Worm (Caenorhabditis elegans) whole organism, L3 larva: Measurements from ENCODE around the gene mog-5.

Experiments used
- R02D3.7 ChIP-seq: fragments of 150-350 bp; optimal IDR thresholded peaks from 2 replicates; lab custom pipeline; 2014; ENCODE audit warnings: missing biosample characterization, missing genetic modification characterization
- ZK546.5 ChIP-seq: sonication (generic microtip); optimal IDR thresholded peaks from 2 replicates; lab custom pipeline; 2017; ENCODE audit warnings: missing biosample characterization, missing genetic modification characterization
- aly-2 ChIP-seq: fragments of 150-350 bp; optimal IDR thresholded peaks from 2 replicates; lab custom pipeline; 2014; ENCODE audit warnings: missing biosample characterization, missing genetic modification characterization
- ama-1 ChIP-seq: fragments of 150-350 bp; optimal IDR thresholded peaks from 2 replicates; lab custom pipeline; 2018
- ceh-16 ChIP-seq: sonication (generic microtip); optimal IDR thresholded peaks from 2 replicates; lab custom pipeline; 2017; ENCODE audit warnings: missing biosample characterization, missing genetic modification characterization
- ceh-28 ChIP-seq: fragments of 150-350 bp; optimal IDR thresholded peaks from 2 replicates; lab custom pipeline; 2014; ENCODE audit warnings: missing biosample characterization, missing genetic modification reagents, missing genetic modification characterization
- ceh-82 ChIP-seq: fragments of 150-350 bp; optimal IDR thresholded peaks from 2 replicates; lab custom pipeline; 2014; ENCODE audit warnings: missing biosample characterization, missing genetic modification characterization
- ceh-9 ChIP-seq: sonication (generic microtip); optimal IDR thresholded peaks from 2 replicates; lab custom pipeline; 2018; ENCODE audit warnings: missing biosample characterization, missing genetic modification characterization
- daf-12 ChIP-seq: fragments of 150-350 bp; optimal IDR thresholded peaks from 2 replicates; lab custom pipeline; 2014; ENCODE audit warnings: missing biosample characterization, missing genetic modification reagents, missing genetic modification characterization
- egl-27 ChIP-seq: sonication (generic microtip); optimal IDR thresholded peaks from 4 replicates; lab custom pipeline; 2017; ENCODE audit warnings: missing biosample characterization, missing genetic modification reagents, missing genetic modification characterization
- egl-5 ChIP-seq: fragments of 150-350 bp; optimal IDR thresholded peaks from 2 replicates; lab custom pipeline; 2017; ENCODE audit warnings: missing biosample characterization, missing genetic modification reagents, missing genetic modification characterization, inconsistent platforms
- elt-1 ChIP-seq: fragments of 150-350 bp; optimal IDR thresholded peaks from 2 replicates; lab custom pipeline; 2014; ENCODE audit warnings: missing biosample characterization, missing genetic modification characterization
- elt-2 ChIP-seq: sonication (generic microtip); optimal IDR thresholded peaks from 2 replicates; lab custom pipeline; 2016; ENCODE audit warnings: missing genetic modification reagents, mild to moderate bottlenecking, missing genetic modification characterization, missing compliant biosample characterization
- elt-3 ChIP-seq, 3 experiments: fragments of 150-350 bp in 1 of 3; sonication (generic microtip) in 2 of 3; optimal IDR thresholded peaks; 2 replicates in 2 of 3; 4 replicates in 1 of 3; lab custom pipeline; 2014 to 2017; ENCODE audit warnings: missing biosample characterization in 3 of 3, missing genetic modification characterization in 3 of 3
- fkh-10 ChIP-seq: sonication (generic microtip); optimal IDR thresholded peaks from 2 replicates; lab custom pipeline; 2017; ENCODE audit warnings: missing biosample characterization, missing genetic modification reagents, missing genetic modification characterization
- fkh-2 ChIP-seq: fragments of 150-350 bp; optimal IDR thresholded peaks from 2 replicates; lab custom pipeline; 2014; ENCODE audit warnings: missing biosample characterization, missing genetic modification reagents, missing genetic modification characterization
- hmg-11 ChIP-seq: sonication (generic microtip); optimal IDR thresholded peaks from 2 replicates; lab custom pipeline; 2016; ENCODE audit warnings: missing genetic modification characterization, missing compliant biosample characterization
- jun-1 ChIP-seq: fragments of 150-350 bp; optimal IDR thresholded peaks from 2 replicates; lab custom pipeline; 2014; ENCODE audit warnings: missing biosample characterization, missing genetic modification reagents, missing genetic modification characterization
- lin-15B ChIP-seq: fragments of 150-350 bp; optimal IDR thresholded peaks from 2 replicates; lab custom pipeline; 2014; ENCODE audit warnings: missing biosample characterization, missing genetic modification characterization
- lin-39 ChIP-seq: fragments of 150-350 bp; optimal IDR thresholded peaks from 2 replicates; lab custom pipeline; 2018; ENCODE audit warnings: missing biosample characterization, missing genetic modification reagents, missing genetic modification characterization
- lsy-12 ChIP-seq: sonication (generic microtip); optimal IDR thresholded peaks from 2 replicates; lab custom pipeline; 2016; ENCODE audit warnings: mild to moderate bottlenecking, missing genetic modification characterization, missing compliant biosample characterization
- mml-1 ChIP-seq: fragments of 150-350 bp; sonication (generic microtip); optimal IDR thresholded peaks from 3 replicates; lab custom pipeline; 2014; ENCODE audit warnings: missing biosample characterization, missing genetic modification characterization
- nfya-1 ChIP-seq: sonication (generic microtip); optimal IDR thresholded peaks from 2 replicates; lab custom pipeline; 2017; ENCODE audit warnings: missing genetic modification characterization, mild to moderate bottlenecking, missing compliant biosample characterization, antibody characterized with exemption, moderate library complexity; ENCODE audit not compliant: insufficient read depth
- nhr-11 ChIP-seq: fragments of 150-350 bp; optimal IDR thresholded peaks from 2 replicates; lab custom pipeline; 2014; ENCODE audit warnings: missing biosample characterization, missing genetic modification characterization
- nhr-23 ChIP-seq: fragments of 150-350 bp; optimal IDR thresholded peaks from 2 replicates; lab custom pipeline; 2014; ENCODE audit warnings: missing biosample characterization, missing genetic modification reagents, missing genetic modification characterization
- nhr-237 ChIP-seq: fragments of 150-350 bp; optimal IDR thresholded peaks from 2 replicates; lab custom pipeline; 2014; ENCODE audit warnings: missing biosample characterization, missing genetic modification characterization
- nhr-25 ChIP-seq: sonication (generic microtip); optimal IDR thresholded peaks from 2 replicates; lab custom pipeline; 2017; ENCODE audit warnings: missing biosample characterization, missing genetic modification characterization
- nhr-28 ChIP-seq: fragments of 150-350 bp; optimal IDR thresholded peaks from 2 replicates; lab custom pipeline; 2014; ENCODE audit warnings: missing biosample characterization, missing genetic modification characterization
- nhr-43 ChIP-seq: sonication (generic microtip); optimal IDR thresholded peaks from 2 replicates; lab custom pipeline; 2016; ENCODE audit warnings: mild to moderate bottlenecking, missing genetic modification characterization, missing compliant biosample characterization; ENCODE audit not compliant: poor library complexity, severe bottlenecking
- nhr-67 ChIP-seq: fragments of 150-350 bp; optimal IDR thresholded peaks from 2 replicates; lab custom pipeline; 2014; ENCODE audit warnings: missing biosample characterization, missing genetic modification characterization
- nhr-77 ChIP-seq: fragments of 150-350 bp; optimal IDR thresholded peaks from 2 replicates; lab custom pipeline; 2014; ENCODE audit warnings: missing biosample characterization, missing genetic modification characterization
- pha-4 ChIP-seq: fragments of 150-350 bp; optimal IDR thresholded peaks from 2 replicates; lab custom pipeline; 2014; ENCODE audit warnings: missing biosample characterization, missing genetic modification reagents, missing genetic modification characterization
- pqm-1 ChIP-seq: fragments of 150-350 bp; optimal IDR thresholded peaks from 2 replicates; lab custom pipeline; 2017; ENCODE audit warnings: missing biosample characterization, missing genetic modification characterization, inconsistent platforms
- sea-2 ChIP-seq: fragments of 150-350 bp; sonication (generic microtip); optimal IDR thresholded peaks from 4 replicates; lab custom pipeline; 2014; ENCODE audit warnings: missing biosample characterization, missing genetic modification reagents, missing genetic modification characterization
- skn-1 ChIP-seq: fragments of 150-350 bp; optimal IDR thresholded peaks from 2 replicates; lab custom pipeline; 2014; ENCODE audit warnings: missing biosample characterization, missing genetic modification characterization
- snpc-4 ChIP-seq: fragments of 150-350 bp; optimal IDR thresholded peaks from 2 replicates; lab custom pipeline; 2014; ENCODE audit warnings: missing biosample characterization, missing genetic modification characterization
- tbx-2 ChIP-seq: sonication (generic microtip); optimal IDR thresholded peaks from 2 replicates; lab custom pipeline; 2016; ENCODE audit warnings: mild to moderate bottlenecking, missing genetic modification characterization, missing compliant biosample characterization
- zag-1 ChIP-seq: fragments of 150-350 bp; optimal IDR thresholded peaks from 2 replicates; lab custom pipeline; 2014; ENCODE audit warnings: missing biosample characterization, missing genetic modification characterization

Gene mog-5

ce11 chrII:5359252-5359651 lies 40.1 kb upstream of the mog-5 start, which contains the start of gene sec-6:
sec-6 (plus strand) TSS chrII:5359552.
- TF ChIP-seq ZK546.5 (no peak), tbx-2 (no peak), nhr-23 (tag; lab: Kevin White, UChicago) (no peak), ceh-82 (tag; lab: Kevin White, UChicago) (no peak), nhr-28 (tag; lab: Kevin White, UChicago) (no peak), lin-15B (tag; lab: Kevin White, UChicago) (no peak), egl-5 (no peak), lin-39 (no peak), fkh-10 (GFP tag; lab: Kevin White, UChicago) (no peak), nhr-77 (tag; lab: Kevin White, UChicago) (no peak), hmg-11 (tag; lab: Kevin White, UChicago) (no peak), nhr-67 (no peak), elt-3 (tag; optimal IDR thresholded peaks at IDR 0.05; lab: Kevin White, UChicago) (no peak), egl-27 (tag; lab: Kevin White, UChicago) (no peak), daf-12 (tag; lab: Kevin White, UChicago) (no peak)

DNA sequence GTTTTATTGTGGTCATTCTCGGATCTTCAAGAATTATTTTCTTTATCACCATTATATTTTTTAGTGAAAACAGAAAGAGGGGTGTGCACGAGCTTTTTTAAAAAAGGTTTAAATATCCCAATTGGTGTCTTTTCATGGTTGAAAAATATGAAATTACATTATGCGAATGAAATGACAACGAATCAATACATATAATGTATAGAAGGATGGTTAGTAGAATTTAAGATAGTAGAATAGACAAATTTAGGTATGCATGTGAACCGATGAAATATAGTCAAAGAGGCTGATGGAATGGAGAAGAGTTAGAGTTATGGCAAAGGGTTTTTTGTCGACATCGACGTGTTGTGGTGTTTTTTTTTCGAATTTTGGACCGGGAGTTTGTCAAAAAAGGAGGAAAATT lies 34.8 kb upstream of the mog-5 start:
- no peak for TF ChIP-seq elt-1
- TF ChIP-seq nhr-237 (tag; lab: Kevin White, UChicago), result no peak
- TF ChIP-seq R02D3.7 (tag; lab: Kevin White, UChicago), result no peak
- no peak for TF ChIP-seq nhr-25
- no peak for TF ChIP-seq nfya-1
- no peak for TF ChIP-seq nhr-43 (tag; lab: Kevin White, UChicago)
- no peak for TF ChIP-seq pqm-1 (tag; lab: Kevin White, UChicago)

DNA sequence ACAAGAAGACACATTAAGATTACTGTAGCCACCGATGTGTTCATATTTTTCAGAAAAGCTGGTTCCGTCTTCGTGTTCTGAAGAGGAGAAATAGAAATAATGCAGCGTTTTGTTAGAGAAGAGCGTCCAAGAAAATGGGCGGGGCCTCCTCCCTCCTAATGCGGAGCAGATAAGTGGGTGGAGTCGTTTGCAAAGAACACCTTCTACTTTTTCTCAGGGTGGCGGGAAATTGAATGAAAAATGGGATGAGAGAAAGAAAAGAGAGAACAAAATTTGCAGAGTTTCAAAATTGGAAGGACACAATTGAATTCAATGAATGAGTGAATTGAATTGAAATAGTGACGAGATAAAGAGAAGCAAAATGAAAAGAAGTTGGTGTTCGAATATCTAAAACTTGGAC lies 33.7 kb upstream of the mog-5 start, which contains the start of gene F09E5.16:
TSS of gene F09E5.16 (minus strand) at position 101 of the 400 bp plus-strand sequence.
- TF ChIP-seq jun-1 (tag; lab: Kevin White, UChicago) (no peak), skn-1 (tag; lab: Kevin White, UChicago) (no peak), daf-12 (tag; lab: Kevin White, UChicago) (no peak), ZK546.5 (no peak), pha-4 (tag; lab: Kevin White, UChicago) (no peak), ceh-9 (no peak), mml-1 (tag; lab: Kevin White, UChicago) (no peak), sea-2 (GFP tag; lab: Kevin White, UChicago) (no peak), nfya-1 (no peak), aly-2 (tag; lab: Kevin White, UChicago) (no peak), elt-2 (tag; lab: Kevin White, UChicago) (no peak), elt-1 (no peak), ama-1 (lab: Kevin White, UChicago) (no peak), nhr-237 (tag; lab: Kevin White, UChicago) (no peak), nhr-77 (tag; lab: Kevin White, UChicago) (no peak), tbx-2 (no peak), egl-5 (no peak), snpc-4 (tag; lab: Kevin White, UChicago) (no peak)

- no peak for TF ChIP-seq ceh-16 (tag; lab: Kevin White, UChicago)
- no peak for TF ChIP-seq pqm-1 (tag; lab: Kevin White, UChicago)
- TF ChIP-seq elt-1, result no peak
- no peak for TF ChIP-seq R02D3.7 (tag; lab: Kevin White, UChicago)
- no peak for TF ChIP-seq pha-4 (tag; lab: Kevin White, UChicago)
- TF ChIP-seq lsy-12, result no peak
- TF ChIP-seq ZK546.5, result no peak
- TF ChIP-seq ceh-28, result no peak
- TF ChIP-seq lin-39, result no peak
- no peak for TF ChIP-seq zag-1 (tag; lab: Kevin White, UChicago)
- TF ChIP-seq skn-1 (tag; lab: Kevin White, UChicago), result no peak
- no peak for TF ChIP-seq snpc-4 (tag; lab: Kevin White, UChicago)
- TF ChIP-seq sea-2 (GFP tag; lab: Kevin White, UChicago), result no peak
- no peak for TF ChIP-seq fkh-2 (tag; lab: Kevin White, UChicago)
- TF ChIP-seq nhr-11, result no peak
- TF ChIP-seq, all 47 proteins: peak for 0
These were observed 28.7 kb upstream of the mog-5 start, which contains the start of gene F09E5.12 for ce11 chrII:5370641-5371040. F09E5.12 (minus strand) TSS chrII:5370741.
